Fruit fly (Drosophila melanogaster) whole organism, embryonic: Measurements from ENCODE around the gene UQCR-14L.

Experiments
- BtbVII ChIP-seq: fragments of 200-800 bp; sonication (Bioruptor generic); optimal IDR thresholded peaks from 3 replicates; lab custom pipeline; 2017; ENCODE audit warnings: missing biosample characterization, mild to moderate bottlenecking, missing genetic modification characterization
- CG10431 ChIP-seq: fragments of 200-800 bp; sonication (Bioruptor generic); optimal IDR thresholded peaks from 3 replicates; lab custom pipeline; 2018; ENCODE audit warnings: missing biosample characterization, mild to moderate bottlenecking, missing genetic modification characterization
- CG12155 ChIP-seq: fragments of 200-800 bp; sonication (Bioruptor generic); optimal IDR thresholded peaks from 3 replicates; lab custom pipeline; 2016; ENCODE audit warnings: missing biosample characterization, missing genetic modification characterization
- CG12236 ChIP-seq: fragments of 200-800 bp; sonication (Bioruptor generic); optimal IDR thresholded peaks from 2 replicates; lab custom pipeline; 2016; ENCODE audit warnings: missing biosample characterization, missing genetic modification characterization
- CG1233 ChIP-seq: fragments of 200-800 bp; sonication (Bioruptor generic); optimal IDR thresholded peaks from 4 replicates; lab custom pipeline; 2018; ENCODE audit warnings: missing biosample characterization, mild to moderate bottlenecking, missing genetic modification characterization
- CG18011 ChIP-seq: fragments of 200-800 bp; sonication (Bioruptor generic); optimal IDR thresholded peaks from 2 replicates; lab custom pipeline; 2017; ENCODE audit warnings: missing biosample characterization, missing genetic modification characterization, mild to moderate bottlenecking, moderate library complexity, missing genotype
- CG2875 ChIP-seq: fragments of 200-800 bp; sonication (Bioruptor generic); optimal IDR thresholded peaks from 2 replicates; lab custom pipeline; 2017; ENCODE audit warnings: missing biosample characterization, mild to moderate bottlenecking, missing genetic modification characterization, missing genetic modification reagents
- CG3407 ChIP-seq: fragments of 200-800 bp; sonication (Bioruptor generic); optimal IDR thresholded peaks from 2 replicates; lab custom pipeline; 2018; ENCODE audit warnings: missing biosample characterization, mild to moderate bottlenecking, missing genetic modification characterization
- CG3847 ChIP-seq: fragments of 200-800 bp; sonication (Bioruptor generic); IDR thresholded peaks from 2 replicates; pipeline ENCODE4 v1.3.6; 2022; ENCODE audit warnings: missing biosample characterization, missing genetic modification characterization
- CG42726 ChIP-seq: fragments of 200-800 bp; sonication (Bioruptor generic); IDR thresholded peaks from 2 replicates; pipeline ENCODE4 v1.3.6; 2022; ENCODE audit warnings: missing biosample characterization, missing genetic modification characterization; ENCODE audit not compliant: partially characterized antibody
- CG4854 ChIP-seq: fragments of 200-800 bp; sonication (Bioruptor generic); optimal IDR thresholded peaks from 2 replicates; lab custom pipeline; 2016; ENCODE audit warnings: missing biosample characterization, missing genetic modification characterization, inconsistent platforms
- CG8281 ChIP-seq: fragments of 200-800 bp; sonication (Bioruptor generic); optimal IDR thresholded peaks from 2 replicates; lab custom pipeline; 2018; ENCODE audit warnings: missing biosample characterization, mild to moderate bottlenecking, missing genetic modification characterization, moderate library complexity
- CG8359 ChIP-seq: fragments of 200-800 bp; sonication (Bioruptor generic); optimal IDR thresholded peaks from 2 replicates; lab custom pipeline; 2017; ENCODE audit warnings: missing biosample characterization, mild to moderate bottlenecking, missing genetic modification characterization, borderline replicate concordance
- Fer2 ChIP-seq: fragments of 200-800 bp; sonication (Bioruptor generic); optimal IDR thresholded peaks from 2 replicates; lab custom pipeline; 2018; ENCODE audit warnings: missing biosample characterization, mild to moderate bottlenecking, missing genetic modification characterization, moderate library complexity
- HLHmδ ChIP-seq: fragments of 200-800 bp; sonication (Bioruptor generic); optimal IDR thresholded peaks from 2 replicates; lab custom pipeline; 2018; ENCODE audit warnings: missing biosample characterization, mild to moderate bottlenecking, missing genetic modification characterization, moderate library complexity
- Hand ChIP-seq: fragments of 200-800 bp; sonication (Bioruptor generic); optimal IDR thresholded peaks from 2 replicates; lab custom pipeline; 2017; ENCODE audit warnings: mild to moderate bottlenecking, missing biosample characterization, missing genetic modification reagents, missing genetic modification characterization
- HmgZ ChIP-seq: fragments of 200-800 bp; sonication (Bioruptor generic); optimal IDR thresholded peaks from 2 replicates; lab custom pipeline; 2018; ENCODE audit warnings: missing biosample characterization, mild to moderate bottlenecking, missing genetic modification characterization
- Hmx ChIP-seq: fragments of 200-800 bp; sonication (Bioruptor generic); optimal IDR thresholded peaks from 2 replicates; lab custom pipeline; 2016; ENCODE audit warnings: missing biosample characterization, missing genetic modification characterization
- Hr78 ChIP-seq, 2 experiments: fragments of 200-800 bp in 1 of 2; fragments of >200 bp in 1 of 2; sonication (Bioruptor generic) in 1 of 2; optimal IDR thresholded peaks; 2 replicates each; lab custom pipeline; 2017 to 2019; ENCODE audit warnings: missing biosample characterization in 2 of 2, missing genetic modification characterization in 2 of 2, mild to moderate bottlenecking in 1 of 2, moderate library complexity in 1 of 2
- MBD-R2 ChIP-seq: fragments of 200-800 bp; sonication (Bioruptor generic); IDR thresholded peaks from 2 replicates; pipeline ENCODE4 v1.3.6; 2022; ENCODE audit warnings: missing biosample characterization, missing genetic modification characterization
- Max ChIP-seq: fragments of 200-800 bp; sonication (Bioruptor generic); optimal IDR thresholded peaks from 2 replicates; lab custom pipeline; 2016; ENCODE audit warnings: missing biosample characterization, mild to moderate bottlenecking, missing genetic modification characterization
- PHDP ChIP-seq: fragments of 200-800 bp; sonication (Bioruptor generic); optimal IDR thresholded peaks from 3 replicates; lab custom pipeline; 2018; ENCODE audit warnings: missing biosample characterization, mild to moderate bottlenecking, missing genetic modification characterization, moderate library complexity
- chm ChIP-seq: fragments of 200-800 bp; sonication (Bioruptor generic); IDR thresholded peaks from 2 replicates; pipeline ENCODE4 v1.3.6; 2022; ENCODE audit warnings: missing biosample characterization, missing genetic modification characterization
- crp ChIP-seq, 2 experiments: fragments of 200-800 bp; sonication (Bioruptor generic); optimal IDR thresholded peaks; 2 replicates in 1 of 2; 3 replicates in 1 of 2; lab custom pipeline; 2017; ENCODE audit warnings: missing biosample characterization in 2 of 2, missing genetic modification characterization in 2 of 2, mild to moderate bottlenecking in 1 of 2, moderate library complexity in 1 of 2
- esg ChIP-seq: fragments of 200-800 bp; sonication (Bioruptor generic); conservative IDR thresholded peaks from 2 replicates; pipeline ENCODE4 v1.3.6; 2022; ENCODE audit warnings: missing biosample characterization, missing genetic modification characterization
- eyg ChIP-seq: fragments of 200-800 bp; sonication (Bioruptor generic); optimal IDR thresholded peaks from 3 replicates; lab custom pipeline; 2016; ENCODE audit warnings: missing biosample characterization, missing genetic modification characterization
- jigr1 ChIP-seq: fragments of 200-800 bp; sonication (Bioruptor generic); IDR thresholded peaks from 3 replicates; pipeline ENCODE4 v1.3.6; 2022; ENCODE audit warnings: missing biosample characterization, missing genetic modification characterization
- ken ChIP-seq: fragments of 200-800 bp; sonication (Bioruptor generic); IDR thresholded peaks from 3 replicates; pipeline ENCODE4 v1.3.6; 2022; ENCODE audit warnings: missing biosample characterization, missing genetic modification characterization
- lbe ChIP-seq: fragments of 200-800 bp; sonication (Bioruptor generic); optimal IDR thresholded peaks from 2 replicates; lab custom pipeline; 2016; ENCODE audit warnings: missing biosample characterization, mild to moderate bottlenecking, missing genetic modification characterization
- lilli ChIP-seq: fragments of 200-800 bp; sonication (Bioruptor generic); optimal IDR thresholded peaks from 3 replicates; lab custom pipeline; 2016; ENCODE audit warnings: missing biosample characterization, missing genetic modification characterization
- lola ChIP-seq, 3 experiments: fragments of >200 bp in 2 of 3; fragments of 200-800 bp in 1 of 3; sonication (Bioruptor generic) in 1 of 3; optimal IDR thresholded peaks; 2 replicates each; lab custom pipeline; 2017 to 2019; ENCODE audit warnings: missing biosample characterization in 3 of 3, missing genetic modification characterization in 3 of 3, mild to moderate bottlenecking in 1 of 3, moderate library complexity in 1 of 3
- luna ChIP-seq: fragments of 200-800 bp; sonication (Bioruptor generic); optimal IDR thresholded peaks from 2 replicates; lab custom pipeline; 2016; ENCODE audit warnings: missing biosample characterization, missing genetic modification characterization
- nmo ChIP-seq: fragments of 200-800 bp; sonication (Bioruptor generic); optimal IDR thresholded peaks from 2 replicates; lab custom pipeline; 2018; ENCODE audit warnings: missing biosample characterization, mild to moderate bottlenecking, missing genetic modification characterization, moderate library complexity
- nom ChIP-seq: fragments of 200-800 bp; sonication (Bioruptor generic); optimal IDR thresholded peaks from 2 replicates; lab custom pipeline; 2017; ENCODE audit warnings: missing biosample characterization, missing genetic modification characterization, mild to moderate bottlenecking, moderate library complexity, missing genetic modification reagents
- p53 ChIP-seq: fragments of 200-800 bp; sonication (Bioruptor generic); optimal IDR thresholded peaks from 2 replicates; lab custom pipeline; 2016; ENCODE audit warnings: missing biosample characterization, missing genetic modification characterization
- ro ChIP-seq: fragments of 200-800 bp; sonication (Bioruptor generic); IDR thresholded peaks from 2 replicates; pipeline ENCODE4 v1.3.6; 2022; ENCODE audit warnings: missing biosample characterization, missing genetic modification characterization
- scrt ChIP-seq: fragments of 200-800 bp; sonication (Bioruptor generic); optimal IDR thresholded peaks from 2 replicates; lab custom pipeline; 2018; ENCODE audit warnings: missing biosample characterization, mild to moderate bottlenecking, missing genetic modification characterization, moderate library complexity
- sim ChIP-seq: fragments of 200-800 bp; sonication (Bioruptor generic); IDR thresholded peaks from 2 replicates; pipeline ENCODE4 v1.3.6; 2022; ENCODE audit warnings: missing biosample characterization, missing genetic modification characterization
- sima ChIP-seq: fragments of 200-800 bp; sonication (Bioruptor generic); optimal IDR thresholded peaks from 2 replicates; lab custom pipeline; 2016; ENCODE audit warnings: missing biosample characterization, missing genetic modification characterization
- sqz ChIP-seq: fragments of 200-800 bp; sonication (Bioruptor generic); optimal IDR thresholded peaks from 3 replicates; lab custom pipeline; 2018; ENCODE audit warnings: missing biosample characterization, mild to moderate bottlenecking, missing genetic modification characterization
- tin ChIP-seq: fragments of 200-800 bp; sonication (Bioruptor generic); optimal IDR thresholded peaks from 3 replicates; lab custom pipeline; 2016; ENCODE audit warnings: missing biosample characterization, missing genetic modification characterization
- toy ChIP-seq: fragments of 200-800 bp; sonication (Bioruptor generic); IDR thresholded peaks from 2 replicates; pipeline ENCODE4 v1.3.6; 2022; ENCODE audit warnings: missing biosample characterization, missing genetic modification characterization
- trem ChIP-seq: fragments of 200-800 bp; optimal IDR thresholded peaks from 3 replicates; lab custom pipeline; 2019; ENCODE audit warnings: missing biosample characterization, mild to moderate bottlenecking, missing genetic modification characterization, moderate library complexity
- unpg ChIP-seq: fragments of 200-800 bp; sonication (Bioruptor generic); optimal IDR thresholded peaks from 3 replicates; lab custom pipeline; 2018; ENCODE audit warnings: missing biosample characterization, mild to moderate bottlenecking, missing genetic modification characterization, moderate library complexity
- usp ChIP-seq: fragments of >200 bp; optimal IDR thresholded peaks from 2 replicates; lab custom pipeline; 2017; ENCODE audit warnings: missing biosample characterization, missing genetic modification characterization
- wek ChIP-seq: fragments of 200-800 bp; sonication (Bioruptor generic); optimal IDR thresholded peaks from 3 replicates; lab custom pipeline; 2018; ENCODE audit warnings: missing biosample characterization, mild to moderate bottlenecking, missing genetic modification characterization, moderate library complexity
- yki ChIP-seq: fragments of >200 bp; optimal IDR thresholded peaks from 3 replicates; lab custom pipeline; 2018
- zen2 ChIP-seq: fragments of 200-800 bp; sonication (Bioruptor generic); IDR thresholded peaks from 3 replicates; pipeline ENCODE4 v1.3.6; 2022; ENCODE audit warnings: missing biosample characterization, missing genetic modification characterization; ENCODE audit not compliant: partially characterized antibody

UQCR-14L gene

DNA sequence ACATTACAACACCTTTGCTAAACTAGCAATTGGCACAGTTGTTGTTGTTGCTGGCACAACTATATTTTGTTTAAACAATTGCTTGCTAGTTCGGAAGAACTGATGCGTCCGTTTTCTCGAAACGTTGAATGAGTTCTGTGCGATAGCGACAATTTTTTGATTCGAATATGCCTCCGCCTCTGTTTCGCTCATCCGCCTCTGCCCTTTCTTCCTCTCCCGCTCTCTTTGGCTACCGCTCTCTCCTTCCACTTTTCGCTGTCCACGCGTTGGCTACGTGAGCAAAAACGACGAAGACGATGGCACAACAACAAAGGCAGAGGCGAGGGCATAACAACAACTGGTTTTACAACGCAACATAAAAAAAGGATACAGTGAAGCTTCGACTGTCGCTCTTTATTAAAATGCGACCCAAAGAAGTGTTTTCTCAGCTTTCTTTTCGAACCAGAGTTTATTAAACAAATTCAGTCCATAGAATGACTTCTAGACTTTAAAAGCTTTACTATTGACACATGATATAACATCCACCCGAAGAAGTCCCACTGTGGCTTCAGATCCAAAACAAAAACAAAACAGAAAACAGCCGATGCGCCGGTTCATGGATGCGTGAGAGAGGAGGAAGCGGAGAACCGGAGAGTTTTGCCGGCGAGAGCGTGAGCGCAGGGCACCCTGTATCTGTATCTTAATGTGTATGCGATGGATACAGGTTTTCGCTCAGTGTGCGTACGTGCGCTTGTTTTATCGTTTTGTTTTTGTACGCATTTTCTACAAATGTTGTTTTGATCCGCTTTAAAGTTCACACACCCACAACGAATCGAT, 32.5 kb downstream of the UQCR-14L start (continued):
- TF ChIP-seq usp: no peak
- TF ChIP-seq lola (GFP tag; optimal IDR thresholded peaks at IDR 0.05; lab: Kevin White, UChicago): peak in 1 of 3 experiments; percentile 99
- TF ChIP-seq Hr78 (GFP tag; optimal IDR thresholded peaks at IDR 0.05; lab: Kevin White, UChicago): peak in 1 of 2 experiments; percentile 96
- TF ChIP-seq ro (GFP tag; lab: Robert Waterston, UW): no peak
- TF ChIP-seq lbe (GFP tag; lab: Kevin White, UChicago): peak; percentile 99
- TF ChIP-seq nom (GFP tag; lab: Kevin White, UChicago): peak; percentile 100
- TF ChIP-seq HLHmδ (GFP tag; lab: Kevin White, UChicago): no peak
- TF ChIP-seq CG3847: no peak
- TF ChIP-seq Max (GFP tag; lab: Kevin White, UChicago): peak; percentile 99
- peak; percentile 99 for TF ChIP-seq unpg (GFP tag; lab: Kevin White, UChicago)
- no peak for TF ChIP-seq chm (GFP tag; lab: Robert Waterston, UW)
- peak; percentile 99 for TF ChIP-seq luna (GFP tag; lab: Kevin White, UChicago)
- TF ChIP-seq wek (GFP tag; lab: Kevin White, UChicago): peak; percentile 94
- peak; percentile 99 for TF ChIP-seq p53 (GFP tag; lab: Kevin White, UChicago)
- TF ChIP-seq CG1233 (GFP tag; lab: Kevin White, UChicago): peak; percentile 99
- TF ChIP-seq tin (GFP tag; lab: Kevin White, UChicago): peak; percentile 99
- peak; percentile 19 to 79 for TF ChIP-seq crp (GFP tag; optimal IDR thresholded peaks at IDR 0.05; lab: Kevin White, UChicago)
- no peak for TF ChIP-seq sim (GFP tag; lab: Robert Waterston, UW)
- TF ChIP-seq Hmx: peak; percentile 98
- TF ChIP-seq Fer2: peak; percentile 98
- TF ChIP-seq yki: peak; percentile 29
- peak; percentile 99 for TF ChIP-seq sima (GFP tag; lab: Kevin White, UChicago)
- TF ChIP-seq CG2875 (GFP tag; lab: Kevin White, UChicago): peak; percentile 98
- no peak for TF ChIP-seq MBD-R2 (GFP tag; lab: Robert Waterston, UW)
- peak; percentile 94 for TF ChIP-seq CG18011 (GFP tag; lab: Kevin White, UChicago)
- TF ChIP-seq ken (GFP tag; lab: Robert Waterston, UW): no peak
- peak; percentile 94 for TF ChIP-seq CG8281 (tag; lab: Kevin White, UChicago)
- TF ChIP-seq Hand (GFP tag; lab: Kevin White, UChicago): peak; percentile 100
- peak; percentile 99 for TF ChIP-seq CG12236 (GFP tag; lab: Kevin White, UChicago)
- peak; percentile 99 for TF ChIP-seq BtbVII (GFP tag; lab: Kevin White, UChicago)
- TF ChIP-seq sqz (GFP tag; lab: Kevin White, UChicago): peak; percentile 100
- TF ChIP-seq nmo (GFP tag; lab: Kevin White, UChicago): peak; percentile 99
- no peak for TF ChIP-seq esg (GFP tag; lab: Robert Waterston, UW)
- TF ChIP-seq zen2 (GFP tag; lab: Robert Waterston, UW): no peak
- TF ChIP-seq jigr1 (GFP tag; lab: Robert Waterston, UW): no peak
- TF ChIP-seq CG3407: peak; percentile 98
- peak; percentile 99 for TF ChIP-seq CG4854 (GFP tag; lab: Kevin White, UChicago)
- peak; percentile 94 for TF ChIP-seq CG8359 (GFP tag; lab: Kevin White, UChicago)
- TF ChIP-seq lilli (GFP tag; lab: Kevin White, UChicago): peak; percentile 100
- TF ChIP-seq toy (GFP tag; lab: Robert Waterston, UW): no peak
- TF ChIP-seq HmgZ (tag; lab: Kevin White, UChicago): peak; percentile 99
- peak; percentile 99 for TF ChIP-seq PHDP (tag; lab: Kevin White, UChicago)
- peak; percentile 96 for TF ChIP-seq trem (tag; lab: Kevin White, UChicago)
- no peak for TF ChIP-seq CG42726 (GFP tag; lab: Robert Waterston, UW)
- peak; percentile 93 for TF ChIP-seq CG10431
- peak; percentile 99 for TF ChIP-seq scrt (GFP tag; lab: Kevin White, UChicago)
- TF ChIP-seq CG12155: peak; percentile 99
- peak; percentile 99 for TF ChIP-seq eyg
